Worm (Caenorhabditis elegans) whole organism, L3 larva: Measurements from ENCODE around the gene srd-39.

Experiments used
- elt-3 ChIP-seq, 3 experiments: fragments of 150-350 bp in 1 of 3; sonication (generic microtip) in 2 of 3; optimal IDR thresholded peaks; 2 replicates in 2 of 3; 4 replicates in 1 of 3; lab custom pipeline; 2014 to 2017; ENCODE audit warnings: missing biosample characterization in 3 of 3, missing genetic modification characterization in 3 of 3
- nfya-1 ChIP-seq: sonication (generic microtip); optimal IDR thresholded peaks from 2 replicates; lab custom pipeline; 2017; ENCODE audit warnings: missing genetic modification characterization, mild to moderate bottlenecking, missing compliant biosample characterization, antibody characterized with exemption, moderate library complexity; ENCODE audit not compliant: insufficient read depth

- TF ChIP-seq nfya-1 (tag; lab: Kevin White, UChicago) (no peak), elt-3 (tag; optimal IDR thresholded peaks at IDR 0.05; lab: Kevin White, UChicago) (no peak)
These were observed 37.3 kb upstream of the srd-39 start, which contains the start of gene ptr-24 for ce11 chrX:13337728-13338127.
